Worm (Caenorhabditis elegans): ENCODE data around the gene irld-44.

irld-44 gene

ce11 chrV:1701584-1702101 is 50.5 kb downstream of the irld-44 start, which contains the start of gene srw-90:
TSS of gene srw-90 (plus strand) at chrV:1702051.
- no peak for TF ChIP-seq tbx-11 (GFP tag; IDR thresholded peaks at IDR 0.05)
- no peak for TF ChIP-seq aly-1 (tag; optimal IDR thresholded peaks at IDR 0.05)
- no peak for TF ChIP-seq ceh-36 (tag; optimal IDR thresholded peaks at IDR 0.05)
- TF ChIP-seq B0310.2 (tag; optimal IDR thresholded peaks at IDR 0.05), result no peak
- TF ChIP-seq tbx-37 (GFP tag; conservative IDR thresholded peaks at IDR 0.05), result no peak
- no peak for TF ChIP-seq ama-1 (optimal IDR thresholded peaks at IDR 0.05)
- TF ChIP-seq ets-7 (tag; optimal IDR thresholded peaks at IDR 0.05), result no peak
- TF ChIP-seq F13C5.2 (tag; optimal IDR thresholded peaks at IDR 0.05), result no peak
- TF ChIP-seq hmg-4 (GFP tag; optimal IDR thresholded peaks at IDR 0.05), result no peak
- no peak for TF ChIP-seq sea-1 (GFP tag; conservative IDR thresholded peaks at IDR 0.05)
- TF ChIP-seq scrt-1 (GFP tag; IDR thresholded peaks at IDR 0.05), result no peak
- TF ChIP-seq tra-4 (tag; optimal IDR thresholded peaks at IDR 0.05), result no peak
- no peak for TF ChIP-seq hmbx-1 (tag; optimal IDR thresholded peaks at IDR 0.05)
- TF ChIP-seq pes-1 (GFP tag; IDR thresholded peaks at IDR 0.05), result no peak
- no peak for TF ChIP-seq ceh-13 (GFP tag; optimal IDR thresholded peaks at IDR 0.05)
- no peak for TF ChIP-seq hnd-1 (tag; optimal IDR thresholded peaks at IDR 0.05)
- TF ChIP-seq flt-1 (GFP tag; IDR thresholded peaks at IDR 0.05), result no peak

All from whole organism, early embryonic.